Fruit fly (Drosophila melanogaster): ENCODE results near the gene ome.
A peak's percentile ranks its signal among the peaks of the same experiment; 100 is the strongest.

Gene ome

DNA sequence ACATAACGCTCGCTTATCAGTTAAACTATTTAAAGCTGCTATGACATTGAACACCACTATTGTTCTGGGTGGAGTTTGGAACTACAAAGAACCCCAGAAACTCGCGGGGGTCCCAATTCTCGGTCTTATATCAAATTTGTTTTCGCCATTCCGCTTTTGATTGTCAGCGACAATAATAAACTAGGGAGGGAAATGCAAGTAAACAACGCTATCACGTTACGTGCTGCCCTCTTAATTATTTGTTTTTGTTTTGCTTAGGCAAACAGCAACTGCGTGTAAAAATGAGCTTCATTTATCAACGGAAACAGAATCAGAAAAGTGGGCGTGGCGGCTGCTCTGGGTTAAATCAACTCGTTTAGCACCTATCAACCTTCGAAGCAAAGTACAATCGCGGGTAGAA, 107.5 kb downstream of the ome start (continued):
- TF ChIP-seq CG7928 (GFP tag; optimal IDR thresholded peaks at IDR 0.05) (no peak), CG8290 (GFP tag; optimal IDR thresholded peaks at IDR 0.05) (peak; percentile 21), CG8290 (tag; optimal IDR thresholded peaks at IDR 0.05) (peak; percentile 8 to 63), Lhr (GFP tag; optimal IDR thresholded peaks at IDR 0.05) (peak; percentile 31), Mad (GFP tag; optimal IDR thresholded peaks at IDR 0.05) (no peak), CG4854 (GFP tag; optimal IDR thresholded peaks at IDR 0.05) (peak; percentile 29), disco-r (GFP tag; optimal IDR thresholded peaks at IDR 0.05) (no peak), trem (tag; optimal IDR thresholded peaks at IDR 0.05) (no peak), NC2β (GFP tag; optimal IDR thresholded peaks at IDR 0.05) (peak; percentile 5), zf30C (GFP tag; optimal IDR thresholded peaks at IDR 0.05) (no peak), trh (GFP tag; optimal IDR thresholded peaks at IDR 0.05) (no peak), NC2α (GFP tag; optimal IDR thresholded peaks at IDR 0.05) (no peak), CG10543 (GFP tag; optimal IDR thresholded peaks at IDR 0.05) (no peak), cad (GFP tag; optimal IDR thresholded peaks at IDR 0.05) (no peak), sr (GFP tag; IDR thresholded peaks at IDR 0.05) (no peak), CG4730 (GFP tag; IDR thresholded peaks at IDR 0.05) (no peak), CG10267 (tag; optimal IDR thresholded peaks at IDR 0.05) (no peak), pfk (GFP tag; optimal IDR thresholded peaks at IDR 0.05) (peak; percentile 39), zen2 (GFP tag; IDR thresholded peaks at IDR 0.05; ENCODE audit: partially characterized antibody) (no peak), sens-2 (GFP tag; IDR thresholded peaks at IDR 0.05) (no peak), dati (GFP tag; IDR thresholded peaks at IDR 0.05) (no peak), D19B (GFP tag; optimal IDR thresholded peaks at IDR 0.05) (no peak), knrl (GFP tag; IDR thresholded peaks at IDR 0.05; ENCODE audit: partially characterized antibody) (no peak), Atf-2 (GFP tag; optimal IDR thresholded peaks at IDR 0.05) (no peak), jumu (GFP tag; optimal IDR thresholded peaks at IDR 0.05) (no peak), gro (GFP tag; optimal IDR thresholded peaks at IDR 0.05) (no peak), Awh (GFP tag; IDR thresholded peaks at IDR 0.05) (peak; percentile 64; the same call in 1 of the 2 replicates), CG4404 (GFP tag; IDR thresholded peaks at IDR 0.05) (no peak), dimm (GFP tag; IDR thresholded peaks at IDR 0.05) (no peak), Six4 (GFP tag; optimal IDR thresholded peaks at IDR 0.05) (peak; percentile 2), HLH4C (GFP tag; IDR thresholded peaks at IDR 0.05; ENCODE audit: partially characterized antibody) (no peak), Stat92E (GFP tag; optimal IDR thresholded peaks at IDR 0.05) (no peak), CG10274 (GFP tag; optimal IDR thresholded peaks at IDR 0.05) (no peak), CG8388 (GFP tag; optimal IDR thresholded peaks at IDR 0.05) (no peak), phol (tag; optimal IDR thresholded peaks at IDR 0.05) (no peak), CG11247 (GFP tag; IDR thresholded peaks at IDR 0.05) (no peak), CG14965 (GFP tag; optimal IDR thresholded peaks at IDR 0.05; ENCODE audit: borderline replicate concordance) (no peak), Bdp1 (GFP tag; optimal IDR thresholded peaks at IDR 0.05) (peak; percentile 33), CG12769 (tag; optimal IDR thresholded peaks at IDR 0.05) (peak; percentile 22), Hr78 (GFP tag; optimal IDR thresholded peaks at IDR 0.05) (no peak), CG15073 (GFP tag; optimal IDR thresholded peaks at IDR 0.05) (no peak), CG6813 (GFP tag; optimal IDR thresholded peaks at IDR 0.05) (peak; percentile 64), pzg (GFP tag; optimal IDR thresholded peaks at IDR 0.05) (no peak), prd (optimal IDR thresholded peaks at IDR 0.05) (no peak), prd (GFP tag; IDR thresholded peaks at IDR 0.05) (no peak), CG30403 (GFP tag; optimal IDR thresholded peaks at IDR 0.05) (no peak), salm (tag; optimal IDR thresholded peaks at IDR 0.05) (no peak), dysf (GFP tag; IDR thresholded peaks at IDR 0.05) (peak; percentile 28; the same call in 1 of the 3 replicates), dpn (GFP tag; optimal IDR thresholded peaks at IDR 0.05) (no peak), Xrp1 (GFP tag; IDR thresholded peaks at IDR 0.05) (peak; percentile 74), Ravus (GFP tag; IDR thresholded peaks at IDR 0.05) (no peak), seq (GFP tag; IDR thresholded peaks at IDR 0.05) (peak; percentile 47)

All from whole organism, embryonic.